Worm (Caenorhabditis elegans): ENCODE data around the gene Y37E11AL.12.
A peak's percentile ranks its signal among the peaks of the same experiment; 100 is the strongest.

The Y37E11AL.12 gene

DNA sequence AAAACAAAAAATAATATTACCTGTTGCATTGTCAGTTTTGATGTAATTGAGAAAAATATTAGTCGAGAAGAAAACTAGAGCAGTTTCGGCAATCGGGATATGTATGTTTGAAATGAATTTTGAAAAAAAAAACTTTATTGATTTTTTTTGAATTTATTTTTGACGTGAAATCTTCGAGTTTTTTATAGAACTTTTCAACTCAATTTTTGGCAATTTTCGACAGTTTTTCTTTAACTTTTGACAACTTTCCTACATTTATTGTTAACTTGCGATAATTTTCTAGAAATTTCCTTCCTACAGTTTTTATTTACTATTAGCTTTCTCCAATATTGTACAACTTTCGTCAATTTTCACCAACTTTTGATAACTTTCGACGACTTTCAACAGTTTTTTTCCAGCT, at the start of gene Y37E11AL.12:
Gene Y37E11AL.12 (minus strand): TSS at position 101 of the 400 bp plus-strand sequence.
- TF ChIP-seq ceh-2 (tag; optimal IDR thresholded peaks at IDR 0.05) (no peak), K02D7.2 (tag; optimal IDR thresholded peaks at IDR 0.05) (no peak), lin-11 (tag; optimal IDR thresholded peaks at IDR 0.05) (no peak), unc-42 (tag; optimal IDR thresholded peaks at IDR 0.05) (no peak), K09A11.1 (tag; optimal IDR thresholded peaks at IDR 0.05; ENCODE audit: insufficient read depth) (no peak), syd-9 (tag; optimal IDR thresholded peaks at IDR 0.05) (no peak), nfya-1 (tag; optimal IDR thresholded peaks at IDR 0.05) (no peak), ceh-9 (tag; optimal IDR thresholded peaks at IDR 0.05) (no peak)

- no peak for TF ChIP-seq ttx-3 (tag; optimal IDR thresholded peaks at IDR 0.05)
- no peak for TF ChIP-seq npax-4 (tag; optimal IDR thresholded peaks at IDR 0.05)
- no peak for TF ChIP-seq T23F11.4 (GFP tag; optimal IDR thresholded peaks at IDR 0.05)
- TF ChIP-seq fkh-6 (tag; optimal IDR thresholded peaks at IDR 0.05): no peak
- TF ChIP-seq ceh-22 (tag; optimal IDR thresholded peaks at IDR 0.05): no peak
- TF ChIP-seq gmeb-2 (tag; optimal IDR thresholded peaks at IDR 0.05): no peak
- TF ChIP-seq sox-2 (GFP tag; IDR thresholded peaks at IDR 0.05): no peak
- TF ChIP-seq unc-86 (tag; optimal IDR thresholded peaks at IDR 0.05): no peak
- no peak for TF ChIP-seq zip-5 (tag; optimal IDR thresholded peaks at IDR 0.05)
- TF ChIP-seq lin-11 (tag; optimal IDR thresholded peaks at IDR 0.05): no peak
- TF ChIP-seq che-1 (tag; optimal IDR thresholded peaks at IDR 0.05): no peak
- no peak for TF ChIP-seq pat-9 (tag; optimal IDR thresholded peaks at IDR 0.05)
- TF ChIP-seq ceh-18 (tag; optimal IDR thresholded peaks at IDR 0.05): no peak
Observed at ce11 chrIV:3751001-3751400, 49.2 kb upstream of the Y37E11AL.12 start, which contains the start of gene ugt-45. Gene ugt-45, minus strand, starts transcription at chrIV:3751101.

DNA sequence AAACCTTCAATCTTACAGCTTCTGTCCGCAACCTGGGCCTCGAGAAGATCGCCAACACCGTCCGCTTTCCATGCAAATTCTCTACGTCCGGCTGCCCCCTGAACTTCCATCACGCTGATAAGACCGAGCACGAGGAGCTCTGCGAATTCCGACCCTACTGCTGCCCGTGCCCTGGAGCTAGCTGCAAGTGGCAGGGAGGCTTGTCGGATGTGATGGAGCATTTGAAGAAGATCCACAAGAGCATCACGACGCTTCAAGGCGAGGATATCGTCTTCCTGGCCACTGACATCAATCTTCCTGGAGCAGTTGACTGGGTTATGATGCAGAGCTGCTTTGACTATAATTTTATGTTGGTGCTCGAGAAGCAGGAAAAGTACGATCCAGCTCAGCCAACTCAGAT, 44.0 kb upstream of the Y37E11AL.12 start:
- no peak for TF ChIP-seq ceh-9 (tag; optimal IDR thresholded peaks at IDR 0.05)
- TF ChIP-seq ceh-14 (tag; optimal IDR thresholded peaks at IDR 0.05): no peak
- no peak for TF ChIP-seq ceh-22 (tag; optimal IDR thresholded peaks at IDR 0.05)
- TF ChIP-seq ztf-16 (tag; optimal IDR thresholded peaks at IDR 0.05): no peak
- no peak for TF ChIP-seq ceh-18 (tag; optimal IDR thresholded peaks at IDR 0.05)
- TF ChIP-seq F13H6.1 (tag; optimal IDR thresholded peaks at IDR 0.05): no peak
- TF ChIP-seq hlh-8 (tag; optimal IDR thresholded peaks at IDR 0.05): no peak
- no peak for TF ChIP-seq C08G9.2 (tag; optimal IDR thresholded peaks at IDR 0.05)
- no peak for TF ChIP-seq ama-1 (optimal IDR thresholded peaks at IDR 0.05)
- TF ChIP-seq T23F11.4 (GFP tag; optimal IDR thresholded peaks at IDR 0.05): no peak
- TF ChIP-seq hlh-6 (tag; optimal IDR thresholded peaks at IDR 0.05): no peak
- TF ChIP-seq ref-2 (tag; optimal IDR thresholded peaks at IDR 0.05): no peak

- TF ChIP-seq sox-2 (GFP tag; IDR thresholded peaks at IDR 0.05): no peak
- no peak for TF ChIP-seq elt-2 (tag; optimal IDR thresholded peaks at IDR 0.05)
- no peak for TF ChIP-seq K02D7.2 (tag; optimal IDR thresholded peaks at IDR 0.05)
- no peak for TF ChIP-seq pqm-1 (tag; optimal IDR thresholded peaks at IDR 0.05)
- no peak for TF ChIP-seq odd-2 (tag; optimal IDR thresholded peaks at IDR 0.05)
- TF ChIP-seq dmd-4 (tag; optimal IDR thresholded peaks at IDR 0.05; ENCODE audit: borderline replicate concordance): no peak
- no peak for TF ChIP-seq nfya-1 (tag; optimal IDR thresholded peaks at IDR 0.05)
- TF ChIP-seq nhr-11 (tag; optimal IDR thresholded peaks at IDR 0.05): no peak
- no peak for TF ChIP-seq K09A11.1 (tag; optimal IDR thresholded peaks at IDR 0.05; ENCODE audit: insufficient read depth)
- TF ChIP-seq ceh-34 (tag; optimal IDR thresholded peaks at IDR 0.05): no peak
- no peak for TF ChIP-seq ets-4 (tag; optimal IDR thresholded peaks at IDR 0.05)
- TF ChIP-seq gmeb-2 (tag; optimal IDR thresholded peaks at IDR 0.05): no peak
Observed at ce11 chrIV:3743748-3744147, 42.0 kb upstream of the Y37E11AL.12 start, which contains the start of gene siah-1. Gene siah-1, plus strand, starts transcription at chrIV:3744048.

DNA sequence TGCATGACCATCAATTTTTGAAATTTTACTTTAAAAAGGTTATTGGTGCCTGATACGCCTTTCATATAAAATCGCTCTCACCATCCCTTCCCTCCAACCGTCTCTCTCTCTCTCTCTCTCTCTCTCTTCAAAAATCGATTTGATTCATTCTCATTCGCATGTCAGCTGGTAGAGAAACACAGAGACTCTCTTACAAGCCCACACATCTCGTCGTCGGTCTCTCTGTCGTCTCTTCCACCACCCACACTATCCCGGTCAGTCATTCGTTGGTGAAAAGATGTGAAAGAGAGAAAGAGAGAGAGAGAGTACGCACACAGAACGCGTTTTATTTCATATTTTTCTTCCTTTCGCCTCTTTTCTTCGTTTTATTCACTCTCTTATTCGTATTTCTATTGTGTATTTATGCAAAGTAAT, 40.6 kb upstream of the Y37E11AL.12 start:
- no peak for TF ChIP-seq ets-4 (tag; optimal IDR thresholded peaks at IDR 0.05)
- peak; percentile 39 for TF ChIP-seq pax-1 (tag; optimal IDR thresholded peaks at IDR 0.05)
- no peak for TF ChIP-seq ztf-16 (tag; optimal IDR thresholded peaks at IDR 0.05)
- no peak for TF ChIP-seq ttx-3 (tag; optimal IDR thresholded peaks at IDR 0.05)
- TF ChIP-seq lim-6 (tag; optimal IDR thresholded peaks at IDR 0.05): no peak
- TF ChIP-seq ceh-34 (tag; optimal IDR thresholded peaks at IDR 0.05): peak; percentile 48
- TF ChIP-seq unc-55 (GFP tag; optimal IDR thresholded peaks at IDR 0.05): peak; percentile 95
- TF ChIP-seq tbx-2 (tag; optimal IDR thresholded peaks at IDR 0.05): peak; percentile 64
- TF ChIP-seq hlh-8 (tag; optimal IDR thresholded peaks at IDR 0.05): no peak
- peak; percentile 72 for TF ChIP-seq ceh-31 (tag; optimal IDR thresholded peaks at IDR 0.05)
- no peak for TF ChIP-seq elt-4 (tag; optimal IDR thresholded peaks at IDR 0.05)
- TF ChIP-seq eyg-1 (tag; optimal IDR thresholded peaks at IDR 0.05): no peak
- TF ChIP-seq sox-2 (GFP tag; IDR thresholded peaks at IDR 0.05): no peak
- no peak for TF ChIP-seq hlh-6 (tag; optimal IDR thresholded peaks at IDR 0.05)
- peak; percentile 94 for TF ChIP-seq nfya-1 (tag; optimal IDR thresholded peaks at IDR 0.05)
- no peak for TF ChIP-seq unc-3 (GFP tag; conservative IDR thresholded peaks at IDR 0.05)
- TF ChIP-seq unc-3 (tag; optimal IDR thresholded peaks at IDR 0.05): no peak
- no peak for TF ChIP-seq fkh-6 (tag; optimal IDR thresholded peaks at IDR 0.05)
- TF ChIP-seq dmd-4 (tag; optimal IDR thresholded peaks at IDR 0.05; ENCODE audit: borderline replicate concordance): no peak
- peak; percentile 60 for TF ChIP-seq unc-42 (tag; optimal IDR thresholded peaks at IDR 0.05)
- TF ChIP-seq K09A11.1 (tag; optimal IDR thresholded peaks at IDR 0.05; ENCODE audit: insufficient read depth): peak; percentile 52

All from whole organism, late embryonic.